Fruit fly (Drosophila melanogaster): ENCODE measurements around the gene Sfp24Ba.

dm6 chr2L:3669034-3669433 is 683 bp upstream of the Sfp24Ba start, which contains the start of gene Sfp24Bd:
- no peak for TF ChIP-seq slbo (GFP tag; IDR thresholded peaks at IDR 0.05)
- no peak for TF ChIP-seq Abd-B (GFP tag; optimal IDR thresholded peaks at IDR 0.05)
- no peak for TF ChIP-seq gsb (GFP tag; IDR thresholded peaks at IDR 0.05)
- TF ChIP-seq disco-r (GFP tag; optimal IDR thresholded peaks at IDR 0.05), result no peak
- no peak for TF ChIP-seq Sox102F (GFP tag; optimal IDR thresholded peaks at IDR 0.05)
- TF ChIP-seq lab (GFP tag; optimal IDR thresholded peaks at IDR 0.05), result no peak
- TF ChIP-seq ssp (GFP tag; IDR thresholded peaks at IDR 0.05), result no peak
- TF ChIP-seq CG10147 (GFP tag; optimal IDR thresholded peaks at IDR 0.05), result no peak
- TF ChIP-seq pb (GFP tag; optimal IDR thresholded peaks at IDR 0.05), result no peak
- no peak for TF ChIP-seq NfI (GFP tag; optimal IDR thresholded peaks at IDR 0.05)
- TF ChIP-seq dpn (GFP tag; optimal IDR thresholded peaks at IDR 0.05), result no peak
